In the genomic region with DNA sequence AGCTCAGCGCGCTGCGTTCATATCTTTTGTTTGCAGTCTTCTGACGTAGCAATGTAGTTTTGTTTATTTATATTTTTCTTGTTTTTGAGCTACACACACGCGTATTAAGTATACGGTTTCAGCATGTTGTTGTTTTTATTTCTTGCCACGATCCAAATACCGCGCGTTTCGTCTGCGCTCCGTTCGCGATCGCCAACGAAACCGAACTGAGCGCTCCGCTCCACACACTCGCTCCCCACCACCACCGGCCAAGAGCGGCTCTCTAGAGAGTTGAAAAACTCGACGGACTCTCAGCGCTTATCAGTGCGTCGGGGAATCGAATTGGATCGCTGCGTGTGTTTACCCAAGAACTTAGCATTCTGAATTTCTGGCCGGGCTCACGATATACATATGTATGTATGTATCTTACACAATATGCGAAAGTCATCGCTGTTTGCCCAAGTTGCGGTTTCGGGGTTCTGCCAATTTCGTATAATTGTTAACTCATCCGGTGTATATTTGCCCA, we compare ENCODE assay signal across 1 fruit fly cellular context.
TF ChIP-seq lines count a peak whose summit lies in the region.

A gene (minus strand): TSS at position 210 of the 505 bp plus-strand sequence.

TF ChIP-seq in whole organism, embryonic, 481 proteins besides CTCF, POLR2A, EP300 and RAD21 (continued from another document and continues in another):
- TF ChIP-seq CG2116 (GFP tag; optimal IDR thresholded peaks at IDR 0.05; lab: Kevin White, UChicago) (no peak), ssp (GFP tag; IDR thresholded peaks at IDR 0.05; lab: Robert Waterston, UW) (no peak), CG17612 (GFP tag; IDR thresholded peaks at IDR 0.05; lab: Robert Waterston, UW) (no peak), repo (GFP tag; optimal IDR thresholded peaks at IDR 0.05; lab: Kevin White, UChicago) (peak; percentile 18), Sry-δ (GFP tag; optimal IDR thresholded peaks at IDR 0.05; lab: Kevin White, UChicago) (no peak), CG8359 (GFP tag; optimal IDR thresholded peaks at IDR 0.05; lab: Kevin White, UChicago; ENCODE audit: borderline replicate concordance) (no peak), lilli (GFP tag; optimal IDR thresholded peaks at IDR 0.05; lab: Kevin White, UChicago) (peak; percentile 18), slou (GFP tag; optimal IDR thresholded peaks at IDR 0.05; lab: Kevin White, UChicago) (no peak), CG8388 (GFP tag; optimal IDR thresholded peaks at IDR 0.05; lab: Kevin White, UChicago) (no peak), CG18476 (GFP tag; optimal IDR thresholded peaks at IDR 0.05; lab: Kevin White, UChicago) (no peak), CG12219 (GFP tag; optimal IDR thresholded peaks at IDR 0.05; lab: Kevin White, UChicago) (peak; percentile 27), CHES-1-like (GFP tag; optimal IDR thresholded peaks at IDR 0.05; lab: Kevin White, UChicago) (peak; percentile 37), CG12155 (GFP tag; optimal IDR thresholded peaks at IDR 0.05; lab: Kevin White, UChicago) (no peak), CG6854 (GFP tag; optimal IDR thresholded peaks at IDR 0.05; lab: Kevin White, UChicago) (peak; percentile 43), CG8281 (tag; optimal IDR thresholded peaks at IDR 0.05; lab: Kevin White, UChicago) (no peak), CG10543 (GFP tag; optimal IDR thresholded peaks at IDR 0.05; lab: Kevin White, UChicago) (peak; percentile 85), wek (GFP tag; optimal IDR thresholded peaks at IDR 0.05; lab: Kevin White, UChicago) (no peak), sisA (GFP tag; IDR thresholded peaks at IDR 0.05; lab: Robert Waterston, UW) (no peak), Bteb2 (GFP tag; optimal IDR thresholded peaks at IDR 0.05; lab: Kevin White, UChicago) (peak; percentile 19), croc (GFP tag; conservative IDR thresholded peaks at IDR 0.05; lab: Robert Waterston, UW) (no peak), CG9215 (GFP tag; IDR thresholded peaks at IDR 0.05; lab: Robert Waterston, UW) (no peak), CG6272 (GFP tag; IDR thresholded peaks at IDR 0.05; lab: Robert Waterston, UW) (no peak), CG17359 (tag; optimal IDR thresholded peaks at IDR 0.05; lab: Kevin White, UChicago) (peak; percentile 24), CG12071 (GFP tag; optimal IDR thresholded peaks at IDR 0.05; lab: Kevin White, UChicago) (peak; percentile 33), CG30403 (GFP tag; optimal IDR thresholded peaks at IDR 0.05; lab: Kevin White, UChicago) (no peak), CG1233 (GFP tag; optimal IDR thresholded peaks at IDR 0.05; lab: Kevin White, UChicago) (peak; percentile 38), Gug (GFP tag; IDR thresholded peaks at IDR 0.05; lab: Robert Waterston, UW) (no peak), dimm (GFP tag; IDR thresholded peaks at IDR 0.05; lab: Robert Waterston, UW) (no peak), CG13894 (tag; optimal IDR thresholded peaks at IDR 0.05; lab: Kevin White, UChicago) (no peak), Deaf1 (tag; optimal IDR thresholded peaks at IDR 0.05; lab: Kevin White, UChicago) (peak; percentile 87), pan (optimal IDR thresholded peaks at IDR 0.05; lab: Kevin White, UChicago) (no peak), pan (GFP tag; optimal IDR thresholded peaks at IDR 0.05 in 1 of 2, IDR thresholded peaks at IDR 0.05 in 1 of 2) (peak in 1 of 2 experiments; percentile 42), Rfx (GFP tag; IDR thresholded peaks at IDR 0.05; lab: Robert Waterston, UW) (peak; percentile 47; the same call in 1 of the 2 replicates), so (GFP tag; IDR thresholded peaks at IDR 0.05; lab: Robert Waterston, UW) (peak; percentile 88), lmd (GFP tag; IDR thresholded peaks at IDR 0.05; lab: Robert Waterston, UW) (no peak), HmgZ (tag; optimal IDR thresholded peaks at IDR 0.05; lab: Kevin White, UChicago) (peak; percentile 57), CG12659 (GFP tag; optimal IDR thresholded peaks at IDR 0.05; lab: Kevin White, UChicago) (peak; percentile 28), dmrt11E (tag; optimal IDR thresholded peaks at IDR 0.05; lab: Kevin White, UChicago) (peak; percentile 3), Optix (GFP tag; IDR thresholded peaks at IDR 0.05; lab: Robert Waterston, UW) (no peak), CG4328 (GFP tag; optimal IDR thresholded peaks at IDR 0.05; lab: Kevin White, UChicago) (no peak), Nf-YA (GFP tag; IDR thresholded peaks at IDR 0.05; lab: Robert Waterston, UW) (peak; percentile 37; the same call in 1 of the 2 replicates), CG7839 (tag; optimal IDR thresholded peaks at IDR 0.05; lab: Kevin White, UChicago) (no peak), pnt (GFP tag; optimal IDR thresholded peaks at IDR 0.05; lab: Kevin White, UChicago) (no peak), CG2199 (GFP tag; IDR thresholded peaks at IDR 0.05; lab: Robert Waterston, UW) (peak; percentile 59; the same call in 1 of the 3 replicates), Ravus (GFP tag; IDR thresholded peaks at IDR 0.05; lab: Robert Waterston, UW) (no peak), CG11695 (GFP tag; IDR thresholded peaks at IDR 0.05; lab: Robert Waterston, UW) (peak; percentile 35; the same call in 1 of the 3 replicates), CG11456 (GFP tag; IDR thresholded peaks at IDR 0.05; lab: Robert Waterston, UW) (no peak), Oli (tag; optimal IDR thresholded peaks at IDR 0.05; lab: Kevin White, UChicago) (no peak), CG13624 (GFP tag; optimal IDR thresholded peaks at IDR 0.05; lab: Kevin White, UChicago) (peak; percentile 21), Blimp-1 (GFP tag; optimal IDR thresholded peaks at IDR 0.05; lab: Kevin White, UChicago) (no peak), sug (tag; optimal IDR thresholded peaks at IDR 0.05; lab: Kevin White, UChicago) (peak; percentile 47), D19B (GFP tag; optimal IDR thresholded peaks at IDR 0.05; lab: Kevin White, UChicago) (no peak), sd (tag; optimal IDR thresholded peaks at IDR 0.05; lab: Kevin White, UChicago) (peak; percentile 70), CG4404 (GFP tag; IDR thresholded peaks at IDR 0.05; lab: Robert Waterston, UW) (no peak), Dbx (GFP tag; IDR thresholded peaks at IDR 0.05; lab: Robert Waterston, UW) (peak; percentile 68; the same call in 2 of the 3 replicates), grau (tag; optimal IDR thresholded peaks at IDR 0.05; lab: Kevin White, UChicago) (no peak), CG7271 (tag; optimal IDR thresholded peaks at IDR 0.05; lab: Kevin White, UChicago) (no peak), CG7372 (GFP tag; IDR thresholded peaks at IDR 0.05; lab: Robert Waterston, UW) (peak; percentile 67), sim (GFP tag; IDR thresholded peaks at IDR 0.05; lab: Robert Waterston, UW) (no peak), Fer1 (GFP tag; optimal IDR thresholded peaks at IDR 0.05; lab: Kevin White, UChicago) (peak; percentile 72), ac (GFP tag; optimal IDR thresholded peaks at IDR 0.05; lab: Kevin White, UChicago) (no peak), gce (GFP tag; IDR thresholded peaks at IDR 0.05; lab: Robert Waterston, UW) (0 out of 3 replicates have a peak, but pooled peaks have one; percentile 38), CG2889 (GFP tag; IDR thresholded peaks at IDR 0.05; lab: Robert Waterston, UW) (no peak), ase (GFP tag; IDR thresholded peaks at IDR 0.05; lab: Robert Waterston, UW) (no peak), CG4360 (GFP tag; IDR thresholded peaks at IDR 0.05; lab: Robert Waterston, UW) (peak; percentile 95), B-H1 (GFP tag; IDR thresholded peaks at IDR 0.05; lab: Robert Waterston, UW) (no peak; the same call in 2 of the 3 replicates), caup (GFP tag; optimal IDR thresholded peaks at IDR 0.05; lab: Kevin White, UChicago; ENCODE audit: severe bottlenecking) (peak; percentile 56), CG18619 (GFP tag; optimal IDR thresholded peaks at IDR 0.05; lab: Kevin White, UChicago) (no peak), CG34224 (GFP tag; IDR thresholded peaks at IDR 0.05; lab: Robert Waterston, UW; ENCODE audit: partially characterized antibody) (peak; percentile 67; the same call in 2 of the 3 replicates), Dad (GFP tag; optimal IDR thresholded peaks at IDR 0.05; lab: Kevin White, UChicago) (no peak), shn (GFP tag; optimal IDR thresholded peaks at IDR 0.05; lab: Kevin White, UChicago) (no peak), Aef1 (GFP tag; IDR thresholded peaks at IDR 0.05; lab: Robert Waterston, UW) (peak; percentile 53; the same call in 2 of the 3 replicates), Abd-B (GFP tag; optimal IDR thresholded peaks at IDR 0.05; lab: Kevin White, UChicago) (no peak), Dref (GFP tag; IDR thresholded peaks at IDR 0.05; lab: Robert Waterston, UW) (no peak), Scr (GFP tag; IDR thresholded peaks at IDR 0.05; lab: Robert Waterston, UW; ENCODE audit: partially characterized antibody) (peak; percentile 36; the same call in 1 of the 2 replicates), CG17802 (tag; optimal IDR thresholded peaks at IDR 0.05; lab: Kevin White, UChicago) (no peak), HmgD (GFP tag; optimal IDR thresholded peaks at IDR 0.05; lab: Kevin White, UChicago) (no peak), hth (optimal IDR thresholded peaks at IDR 0.05; lab: Kevin White, UChicago) (no peak), Xrp1 (GFP tag; IDR thresholded peaks at IDR 0.05; lab: Robert Waterston, UW) (peak; percentile 58; the same call in 1 of the 2 replicates), CG10321 (GFP tag; IDR thresholded peaks at IDR 0.05; lab: Robert Waterston, UW) (no peak), bbx (GFP tag; IDR thresholded peaks at IDR 0.05; lab: Robert Waterston, UW; ENCODE audit: partially characterized antibody) (peak; percentile 72), Max (GFP tag; optimal IDR thresholded peaks at IDR 0.05; lab: Kevin White, UChicago) (peak; percentile 40), insv (GFP tag; optimal IDR thresholded peaks at IDR 0.05; lab: Kevin White, UChicago) (peak in 1 of 2 experiments; percentile 87), crp (GFP tag; optimal IDR thresholded peaks at IDR 0.05; lab: Kevin White, UChicago) (no peak), Hr3 (GFP tag; optimal IDR thresholded peaks at IDR 0.05; lab: Kevin White, UChicago) (no peak), NC2α (GFP tag; optimal IDR thresholded peaks at IDR 0.05; lab: Kevin White, UChicago) (no peak), kni (GFP tag; optimal IDR thresholded peaks at IDR 0.05; lab: Kevin White, UChicago) (peak; percentile 79), Camta (GFP tag; optimal IDR thresholded peaks at IDR 0.05; lab: Kevin White, UChicago) (no peak), CG12744 (GFP tag; optimal IDR thresholded peaks at IDR 0.05; lab: Kevin White, UChicago) (no peak), Oaz (GFP tag; IDR thresholded peaks at IDR 0.05; lab: Robert Waterston, UW) (no peak), fd96Cb (tag; optimal IDR thresholded peaks at IDR 0.05; lab: Kevin White, UChicago) (no peak), ranshi (GFP tag; IDR thresholded peaks at IDR 0.05; lab: Robert Waterston, UW) (no peak; the same call in 1 of the 2 replicates), Spps (tag; optimal IDR thresholded peaks at IDR 0.05; lab: Kevin White, UChicago) (peak; percentile 14), CG2712 (tag; optimal IDR thresholded peaks at IDR 0.05; lab: Kevin White, UChicago) (no peak), CG16815 (GFP tag; optimal IDR thresholded peaks at IDR 0.05; lab: Kevin White, UChicago) (no peak), gfzf (GFP tag; optimal IDR thresholded peaks at IDR 0.05; lab: Kevin White, UChicago) (no peak), sna (GFP tag; IDR thresholded peaks at IDR 0.05; lab: Robert Waterston, UW; ENCODE audit: partially characterized antibody) (peak; percentile 53; the same call in 1 of the 2 replicates), CG15601 (tag; optimal IDR thresholded peaks at IDR 0.05; lab: Kevin White, UChicago) (no peak), CG1603 (tag; optimal IDR thresholded peaks at IDR 0.05; lab: Kevin White, UChicago) (no peak), CG11085 (GFP tag; IDR thresholded peaks at IDR 0.05; lab: Robert Waterston, UW) (no peak), emc (GFP tag; optimal IDR thresholded peaks at IDR 0.05; lab: Kevin White, UChicago) (no peak), Taf1 (GFP tag; IDR thresholded peaks at IDR 0.05; lab: Robert Waterston, UW) (no peak), Atf6 (GFP tag; IDR thresholded peaks at IDR 0.05; lab: Robert Waterston, UW) (peak; percentile 70; the same call in 1 of the 2 replicates), CG13123 (GFP tag; optimal IDR thresholded peaks at IDR 0.05; lab: Kevin White, UChicago) (no peak), al (GFP tag; IDR thresholded peaks at IDR 0.05; lab: Robert Waterston, UW) (no peak), run (tag; optimal IDR thresholded peaks at IDR 0.05; lab: Kevin White, UChicago) (no peak), klu (GFP tag; IDR thresholded peaks at IDR 0.05; lab: Robert Waterston, UW) (no peak), mam (GFP tag; optimal IDR thresholded peaks at IDR 0.05; lab: Kevin White, UChicago) (no peak), row (GFP tag; IDR thresholded peaks at IDR 0.05; lab: Robert Waterston, UW) (no peak; the same call in 2 of the 3 replicates), CG6683 (GFP tag; optimal IDR thresholded peaks at IDR 0.05; lab: Kevin White, UChicago) (peak; percentile 34), CG34376 (GFP tag; optimal IDR thresholded peaks at IDR 0.05; lab: Kevin White, UChicago) (peak; percentile 81), CG12391 (tag; optimal IDR thresholded peaks at IDR 0.05; lab: Kevin White, UChicago) (peak; percentile 10), luna (GFP tag; optimal IDR thresholded peaks at IDR 0.05; lab: Kevin White, UChicago) (no peak), bsh (GFP tag; optimal IDR thresholded peaks at IDR 0.05; lab: Kevin White, UChicago) (peak; percentile 37 to 82), CG7745 (tag; optimal IDR thresholded peaks at IDR 0.05; lab: Kevin White, UChicago) (no peak), dan (GFP tag; IDR thresholded peaks at IDR 0.05; lab: Robert Waterston, UW) (no peak), CG13775 (GFP tag; optimal IDR thresholded peaks at IDR 0.05; lab: Kevin White, UChicago) (peak; percentile 5), Atf-2 (GFP tag; optimal IDR thresholded peaks at IDR 0.05; lab: Kevin White, UChicago) (no peak), CG4854 (GFP tag; optimal IDR thresholded peaks at IDR 0.05; lab: Kevin White, UChicago) (no peak), Side (GFP tag; optimal IDR thresholded peaks at IDR 0.05; lab: Kevin White, UChicago) (peak; percentile 1), Nf-YC (tag; optimal IDR thresholded peaks at IDR 0.05; lab: Kevin White, UChicago) (no peak), Sry-β (GFP tag; optimal IDR thresholded peaks at IDR 0.05; lab: Kevin White, UChicago) (no peak), Usf (GFP tag; optimal IDR thresholded peaks at IDR 0.05; lab: Kevin White, UChicago) (no peak), lola (GFP tag; optimal IDR thresholded peaks at IDR 0.05; lab: Kevin White, UChicago) (no peak), fd102C (GFP tag; optimal IDR thresholded peaks at IDR 0.05; lab: Kevin White, UChicago) (no peak), Dll (GFP tag; IDR thresholded peaks at IDR 0.05; lab: Robert Waterston, UW; ENCODE audit: partially characterized antibody) (peak; percentile 57; the same call in 2 of the 4 replicates)
